Worm (Caenorhabditis elegans) whole organism, L4 larva: ENCODE data around the gene F54C4.4.

Experiments used
- F10B5.3 ChIP-seq: sonication (generic microtip); optimal IDR thresholded peaks from 2 replicates; lab custom pipeline; 2016; ENCODE audit warnings: mild to moderate bottlenecking, missing genetic modification characterization, missing compliant biosample characterization
- Y105C5A.15 ChIP-seq: fragments of 200-800 bp; sonication (Bioruptor generic); IDR thresholded peaks from 2 replicates; pipeline ENCODE4 v1.3.6; 2022; ENCODE audit warnings: missing genetic modification characterization, missing compliant biosample characterization
- Y48G9A.11 ChIP-seq: fragments of 200-800 bp; sonication (Bioruptor generic); IDR thresholded peaks from 2 replicates; pipeline ENCODE4 v1.3.6; 2022; ENCODE audit warnings: missing genetic modification reagents, missing genetic modification characterization, missing compliant biosample characterization
- Y5F2A.4 ChIP-seq: fragments of 200-800 bp; sonication (Bioruptor generic); optimal IDR thresholded peaks from 2 replicates; lab custom pipeline; 2018; ENCODE audit warnings: mild to moderate bottlenecking, missing genetic modification characterization, missing compliant biosample characterization
- Y75B8A.6 ChIP-seq: fragments of 200-800 bp; sonication (Bioruptor generic); IDR thresholded peaks from 2 replicates; pipeline ENCODE4 v1.3.6; 2022; ENCODE audit warnings: missing genetic modification reagents, missing genetic modification characterization, missing compliant biosample characterization
- ZK546.5 ChIP-seq, 2 experiments: sonication (generic microtip); optimal IDR thresholded peaks; 2 replicates each; lab custom pipeline; 2017; ENCODE audit warnings: missing biosample characterization in 2 of 2, missing genetic modification characterization in 2 of 2
- aha-1 ChIP-seq: fragments of 150-350 bp; peaks from one replicate; lab custom pipeline; 2014; ENCODE audit warnings: missing biosample characterization, missing genetic modification characterization
- ama-1 ChIP-seq: fragments of 150-350 bp; optimal IDR thresholded peaks from 2 replicates; lab custom pipeline; 2014; ENCODE audit warnings: inconsistent platforms, mixed read lengths
- arid-1 ChIP-seq: fragments of 200-800 bp; sonication (Bioruptor generic); conservative IDR thresholded peaks from 2 replicates; pipeline ENCODE4 v1.3.6; 2022; ENCODE audit warnings: missing genetic modification reagents, missing genetic modification characterization, missing compliant biosample characterization
- attf-4 ChIP-seq: sonication (generic microtip); optimal IDR thresholded peaks from 3 replicates; lab custom pipeline; 2017; ENCODE audit warnings: missing biosample characterization, missing genetic modification characterization
- ceh-20 ChIP-seq: fragments of 200-800 bp; sonication (Bioruptor generic); IDR thresholded peaks from 2 replicates; pipeline ENCODE4 v1.3.6; 2022; ENCODE audit warnings: missing genetic modification reagents, missing genetic modification characterization, missing compliant biosample characterization
- ceh-28 ChIP-seq: fragments of 150-350 bp; optimal IDR thresholded peaks from 2 replicates; lab custom pipeline; 2014; ENCODE audit warnings: missing biosample characterization, missing genetic modification reagents, missing genetic modification characterization
- ceh-32 ChIP-seq: sonication (generic microtip); optimal IDR thresholded peaks from 2 replicates; lab custom pipeline; 2016; ENCODE audit warnings: mild to moderate bottlenecking, missing genetic modification characterization, missing compliant biosample characterization; ENCODE audit not compliant: poor library complexity
- ceh-82 ChIP-seq: sonication (generic microtip); optimal IDR thresholded peaks from 2 replicates; lab custom pipeline; 2017; ENCODE audit warnings: missing biosample characterization, missing genetic modification characterization
- cey-2 ChIP-seq: sonication (generic microtip); optimal IDR thresholded peaks from 3 replicates; lab custom pipeline; 2017; ENCODE audit warnings: missing genetic modification characterization, mild to moderate bottlenecking, missing compliant biosample characterization, antibody characterized with exemption, borderline replicate concordance; ENCODE audit not compliant: insufficient read depth
- daf-19 ChIP-seq: fragments of 200-800 bp; sonication (Bioruptor generic); conservative IDR thresholded peaks from 2 replicates; pipeline ENCODE4 v1.3.6; 2022; ENCODE audit warnings: missing genetic modification characterization, missing compliant biosample characterization
- dmd-8 ChIP-seq: fragments of 200-800 bp; sonication (Bioruptor generic); IDR thresholded peaks from 2 replicates; pipeline ENCODE4 v1.3.6; 2022; ENCODE audit warnings: missing genetic modification characterization, missing compliant biosample characterization
- duxl-1 ChIP-seq: sonication (generic microtip); optimal IDR thresholded peaks from 2 replicates; lab custom pipeline; 2016; ENCODE audit warnings: mild to moderate bottlenecking, missing genetic modification characterization, moderate library complexity, missing compliant biosample characterization; ENCODE audit not compliant: poor library complexity
- egl-27 ChIP-seq: sonication (generic microtip); optimal IDR thresholded peaks from 3 replicates; lab custom pipeline; 2017; ENCODE audit warnings: missing biosample characterization, missing genetic modification reagents, missing genetic modification characterization
- hmg-1.1 ChIP-seq: fragments of 200-800 bp; sonication (Bioruptor generic); IDR thresholded peaks from 2 replicates; pipeline ENCODE4 v1.3.6; 2022; ENCODE audit warnings: missing genetic modification reagents, missing genetic modification characterization, missing compliant biosample characterization
- lin-13 ChIP-seq: fragments of 150-350 bp; optimal IDR thresholded peaks from 2 replicates; lab custom pipeline; 2014; ENCODE audit warnings: missing biosample characterization, missing genetic modification reagents, missing genetic modification characterization
- lin-15B ChIP-seq: fragments of 150-350 bp; sonication (generic microtip); optimal IDR thresholded peaks from 3 replicates; lab custom pipeline; 2014; ENCODE audit warnings: missing biosample characterization, missing genetic modification characterization
- lin-39 ChIP-seq: fragments of 150-350 bp; optimal IDR thresholded peaks from 2 replicates; lab custom pipeline; 2014; ENCODE audit warnings: missing biosample characterization, missing genetic modification reagents, missing genetic modification characterization
- lsy-2 ChIP-seq, 2 experiments: fragments of 150-350 bp in 1 of 2; sonication (generic microtip) in 1 of 2; optimal IDR thresholded peaks; 2 replicates each; lab custom pipeline; 2014 to 2017; ENCODE audit warnings: missing biosample characterization in 2 of 2, missing genetic modification characterization in 2 of 2
- madf-5 ChIP-seq, 2 experiments: fragments of 200-800 bp; sonication (Bioruptor generic); IDR thresholded peaks; 2 replicates each; pipeline ENCODE4 v1.3.6; 2022; ENCODE audit warnings: missing compliant biosample characterization in 2 of 2, missing genetic modification characterization in 2 of 2
- madf-9 ChIP-seq: fragments of 200-800 bp; sonication (Bioruptor generic); conservative IDR thresholded peaks from 2 replicates; pipeline ENCODE4 v1.3.6; 2022; ENCODE audit warnings: missing genetic modification reagents, missing genetic modification characterization, missing compliant biosample characterization
- mdl-1 ChIP-seq, 2 experiments: fragments of 150-350 bp in 1 of 2; sonication (generic microtip) in 1 of 2; optimal IDR thresholded peaks; 2 replicates each; lab custom pipeline; 2014 to 2017; ENCODE audit warnings: missing biosample characterization in 2 of 2, missing genetic modification characterization in 2 of 2
- mdt-29 ChIP-seq: fragments of 200-800 bp; sonication (Bioruptor generic); IDR thresholded peaks from 2 replicates; pipeline ENCODE4 v1.3.6; 2022; ENCODE audit warnings: missing genetic modification reagents, missing genetic modification characterization, missing compliant biosample characterization
- mes-2 ChIP-seq: sonication (generic microtip); optimal IDR thresholded peaks from 2 replicates; lab custom pipeline; 2016; ENCODE audit warnings: missing genotype, mild to moderate bottlenecking, missing genetic modification characterization, missing compliant biosample characterization; ENCODE audit not compliant: poor library complexity, severe bottlenecking
- nhr-10 ChIP-seq: fragments of 150-350 bp; optimal IDR thresholded peaks from 2 replicates; lab custom pipeline; 2014; ENCODE audit warnings: missing biosample characterization, missing genetic modification characterization
- nhr-11 ChIP-seq: fragments of 150-350 bp; optimal IDR thresholded peaks from 2 replicates; lab custom pipeline; 2014; ENCODE audit warnings: missing biosample characterization, missing genetic modification characterization
- nhr-25 ChIP-seq: sonication (generic microtip); optimal IDR thresholded peaks from 2 replicates; lab custom pipeline; 2017; ENCODE audit warnings: missing genetic modification characterization, mild to moderate bottlenecking, missing compliant biosample characterization, antibody characterized with exemption, moderate library complexity, borderline replicate concordance; ENCODE audit not compliant: insufficient read depth
- nhr-28 ChIP-seq: fragments of 150-350 bp; optimal IDR thresholded peaks from 2 replicates; lab custom pipeline; 2014; ENCODE audit warnings: missing biosample characterization, missing genetic modification characterization
- nhr-42 ChIP-seq: fragments of 200-800 bp; sonication (Bioruptor generic); IDR thresholded peaks from 2 replicates; pipeline ENCODE4 v1.3.6; 2022; ENCODE audit warnings: missing genetic modification characterization, missing compliant biosample characterization
- nhr-48 ChIP-seq: sonication (generic microtip); optimal IDR thresholded peaks from 2 replicates; lab custom pipeline; 2016; ENCODE audit warnings: mild to moderate bottlenecking, missing genetic modification characterization, missing compliant biosample characterization
- nhr-76 ChIP-seq: fragments of 150-350 bp; optimal IDR thresholded peaks from 2 replicates; lab custom pipeline; 2014; ENCODE audit warnings: missing biosample characterization, missing genetic modification characterization
- pqm-1 ChIP-seq: sonication (generic microtip); optimal IDR thresholded peaks from 2 replicates; lab custom pipeline; 2017; ENCODE audit warnings: missing biosample characterization, missing genetic modification characterization
- saeg-2 ChIP-seq: fragments of 200-800 bp; sonication (Bioruptor generic); IDR thresholded peaks from 2 replicates; pipeline ENCODE4 v1.3.6; 2022; ENCODE audit warnings: missing genetic modification reagents, missing genetic modification characterization, missing compliant biosample characterization
- sdz-12 ChIP-seq: fragments of 200-800 bp; sonication (Bioruptor generic); optimal IDR thresholded peaks from 2 replicates; lab custom pipeline; 2018; ENCODE audit warnings: mild to moderate bottlenecking, missing genetic modification characterization, missing compliant biosample characterization
- set-16 ChIP-seq: fragments of 200-800 bp; sonication (Bioruptor generic); IDR thresholded peaks from 2 replicates; pipeline ENCODE4 v1.3.6; 2022; ENCODE audit warnings: missing genetic modification reagents, missing genetic modification characterization, missing compliant biosample characterization
- unc-130 ChIP-seq: sonication (generic microtip); optimal IDR thresholded peaks from 2 replicates; lab custom pipeline; 2016; ENCODE audit warnings: missing genetic modification reagents, missing genetic modification characterization, missing compliant biosample characterization
- unc-62 ChIP-seq, 3 experiments: fragments of 150-350 bp in 1 of 3; sonication (generic microtip); optimal IDR thresholded peaks in 2 of 3; peaks in 1 of 3; 1 replicate in 1 of 3; 2 replicates in 2 of 3; lab custom pipeline; 2014 to 2017; ENCODE audit warnings: missing biosample characterization in 3 of 3, missing genetic modification characterization in 3 of 3, missing genetic modification reagents in 3 of 3, missing genotype in 1 of 3
- zfp-3 ChIP-seq: fragments of 200-800 bp; sonication (Bioruptor generic); conservative IDR thresholded peaks from 2 replicates; pipeline ENCODE4 v1.3.6; 2022; ENCODE audit warnings: missing genetic modification reagents, missing genetic modification characterization, missing compliant biosample characterization
- ztf-7 ChIP-seq: fragments of 150-350 bp; optimal IDR thresholded peaks from 2 replicates; lab custom pipeline; 2014; ENCODE audit warnings: missing biosample characterization, missing genetic modification characterization

F54C4.4 gene

ce11 chrIII:64747-65625 lies 22.2 kb downstream of the F54C4.4 start:
- TF ChIP-seq ama-1 (peak; percentile 60), unc-130 (GFP tag; lab: Kevin White, UChicago) (no peak), mdt-29 (0 out of 2 replicates have a peak, but pooled peaks have one; percentile 25), arid-1 (GFP tag; lab: Robert Waterston, UW) (0 out of 2 replicates have a peak, but pooled peaks have one; percentile 2), hmg-1.1 (peak; percentile 31; the same call in 1 of the 2 replicates), set-16 (GFP tag; lab: Robert Waterston, UW) (peak; percentile 53; the same call in 1 of the 2 replicates), madf-5 (GFP tag; IDR thresholded peaks at IDR 0.05; lab: Robert Waterston, UW) (0 out of 4 replicates have a peak, but pooled peaks of 1 of the 2 experiments have one; percentile 5), nhr-28 (tag; lab: Kevin White, UChicago) (peak; percentile 7), lin-15B (tag; lab: Kevin White, UChicago) (no peak), madf-9 (GFP tag; lab: Robert Waterston, UW) (no peak), ZK546.5 (tag; optimal IDR thresholded peaks at IDR 0.05; lab: Kevin White, UChicago) (no peak), lsy-2 (tag; optimal IDR thresholded peaks at IDR 0.05; lab: Kevin White, UChicago) (peak in 1 of 2 experiments; percentile 14), nhr-25 (tag; lab: Kevin White, UChicago) (peak; percentile 26), aha-1 (peak; percentile 98)

ce11 chrIII:63584-64316 lies 23.4 kb downstream of the F54C4.4 start:
- TF ChIP-seq unc-62 (GFP tag; optimal IDR thresholded peaks at IDR 0.05 in 1 of 2; lab: Kevin White, UChicago) (no peak), unc-62 (tag; optimal IDR thresholded peaks at IDR 0.05; lab: Kevin White, UChicago) (no peak), nhr-76 (tag; lab: Kevin White, UChicago) (no peak), hmg-1.1 (peak; percentile 39; the same call in 1 of the 2 replicates), duxl-1 (tag; lab: Kevin White, UChicago) (peak; percentile 1), attf-4 (tag; lab: Kevin White, UChicago) (no peak), ceh-32 (tag; lab: Kevin White, UChicago) (no peak), Y105C5A.15 (no peak), Y48G9A.11 (GFP tag; lab: Robert Waterston, UW) (peak; percentile 55), cey-2 (tag; lab: Kevin White, UChicago) (no peak), nhr-10 (tag; lab: Kevin White, UChicago) (no peak), lsy-2 (tag; optimal IDR thresholded peaks at IDR 0.05; lab: Kevin White, UChicago) (no peak), zfp-3 (GFP tag; lab: Robert Waterston, UW) (peak; percentile 78), nhr-42 (no peak), lin-15B (tag; lab: Kevin White, UChicago) (no peak), nhr-48 (tag; lab: Kevin White, UChicago) (no peak), egl-27 (tag; lab: Kevin White, UChicago) (no peak), Y75B8A.6 (no peak), ceh-28 (tag; lab: Kevin White, UChicago) (no peak), pqm-1 (no peak), mes-2 (tag; lab: Kevin White, UChicago) (no peak), madf-5 (GFP tag; IDR thresholded peaks at IDR 0.05; lab: Robert Waterston, UW) (0 out of 4 replicates have a peak, but pooled peaks of 1 of the 2 experiments have one; percentile 59), ztf-7 (tag; lab: Kevin White, UChicago) (no peak), dmd-8 (GFP tag; lab: Robert Waterston, UW) (0 out of 2 replicates have a peak, but pooled peaks have one; percentile 32), ceh-20 (GFP tag; lab: Robert Waterston, UW) (no peak), lin-39 (no peak), Y5F2A.4 (GFP tag; lab: Kevin White, UChicago) (no peak), ceh-82 (tag; lab: Kevin White, UChicago) (no peak), sdz-12 (GFP tag; lab: Kevin White, UChicago) (peak; percentile 21), F10B5.3 (tag; lab: Kevin White, UChicago) (no peak), daf-19 (GFP tag; lab: Robert Waterston, UW) (no peak), mdt-29 (no peak), lin-13 (GFP tag; lab: Kevin White, UChicago) (no peak), mdl-1 (tag; optimal IDR thresholded peaks at IDR 0.05; lab: Kevin White, UChicago) (no peak), saeg-2 (no peak), nhr-11 (tag; lab: Kevin White, UChicago) (no peak)
